Worm (Caenorhabditis elegans): ENCODE measurements around the gene ugt-16.

ugt-16 gene

ce11 chrV:12870740-12871139 is 45.9 kb downstream of the ugt-16 start:
- TF ChIP-seq lsy-27 (tag; optimal IDR thresholded peaks at IDR 0.05; ENCODE audit: borderline replicate concordance, insufficient read depth) (no peak), madf-8 (GFP tag; conservative IDR thresholded peaks at IDR 0.05) (no peak), ztf-25 (GFP tag; IDR thresholded peaks at IDR 0.05) (no peak), efl-1 (GFP tag; optimal IDR thresholded peaks at IDR 0.05) (no peak), dpff-1 (tag; optimal IDR thresholded peaks at IDR 0.05) (no peak), F33H1.4 (GFP tag; IDR thresholded peaks at IDR 0.05) (no peak), somi-1 (GFP tag; optimal IDR thresholded peaks at IDR 0.05) (no peak), attf-3 (GFP tag; conservative IDR thresholded peaks at IDR 0.05) (no peak), ets-4 (GFP tag; optimal IDR thresholded peaks at IDR 0.05) (no peak), nhr-27 (tag; optimal IDR thresholded peaks at IDR 0.05) (no peak), ceh-40 (GFP tag; IDR thresholded peaks at IDR 0.05) (no peak), ZK185.1 (tag; optimal IDR thresholded peaks at IDR 0.05; ENCODE audit: poor library complexity, severe bottlenecking) (no peak), F57C9.4 (tag; optimal IDR thresholded peaks at IDR 0.05) (no peak), hrde-1 (tag; optimal IDR thresholded peaks at IDR 0.05; ENCODE audit: borderline replicate concordance) (no peak), rpc-1 (optimal IDR thresholded peaks at IDR 0.05) (no peak), rpc-1 (tag; optimal IDR thresholded peaks at IDR 0.05) (no peak), F57A8.1 (GFP tag; optimal IDR thresholded peaks at IDR 0.05) (no peak), ccch-3 (GFP tag; optimal IDR thresholded peaks at IDR 0.05) (no peak), F49E8.2 (tag; optimal IDR thresholded peaks at IDR 0.05; ENCODE audit: insufficient read depth) (no peak), nhr-179 (tag; optimal IDR thresholded peaks at IDR 0.05) (no peak)

- TF ChIP-seq ZK185.1 (tag; optimal IDR thresholded peaks at IDR 0.05; ENCODE audit: poor library complexity, severe bottlenecking) (no peak), nhr-90 (tag; optimal IDR thresholded peaks at IDR 0.05) (no peak), ztf-26 (tag; optimal IDR thresholded peaks at IDR 0.05) (no peak), rcor-1 (GFP tag; IDR thresholded peaks at IDR 0.05) (no peak), nfya-1 (tag; optimal IDR thresholded peaks at IDR 0.05; ENCODE audit: borderline replicate concordance, insufficient read depth) (no peak), madf-10 (tag; optimal IDR thresholded peaks at IDR 0.05) (no peak), fkh-3 (tag; optimal IDR thresholded peaks at IDR 0.05) (no peak), efl-1 (GFP tag; optimal IDR thresholded peaks at IDR 0.05) (no peak), lin-26 (GFP tag; IDR thresholded peaks at IDR 0.05) (no peak)
These were observed 46.9 kb downstream of the ugt-16 start, which contains the start of gene bus-19 for ce11 chrV:12871753-12872152. TSS of gene bus-19 (plus strand) at chrV:12872053.

- TF ChIP-seq K12H6.12 (tag; optimal IDR thresholded peaks at IDR 0.05) (no peak), ceh-40 (GFP tag; IDR thresholded peaks at IDR 0.05) (no peak), let-607 (tag; optimal IDR thresholded peaks at IDR 0.05) (no peak), somi-1 (GFP tag; optimal IDR thresholded peaks at IDR 0.05) (no peak), lin-40 (tag; optimal IDR thresholded peaks at IDR 0.05) (no peak), rec-8 (tag; optimal IDR thresholded peaks at IDR 0.05) (no peak), F22D6.2 (tag; optimal IDR thresholded peaks at IDR 0.05) (no peak), snpc-1.3 (tag; optimal IDR thresholded peaks at IDR 0.05; ENCODE audit: insufficient read depth) (no peak), athp-1 (tag; optimal IDR thresholded peaks at IDR 0.05) (no peak), bed-1 (GFP tag; IDR thresholded peaks at IDR 0.05) (no peak), ekl-4 (GFP tag; IDR thresholded peaks at IDR 0.05) (no peak), F55B11.4 (tag; optimal IDR thresholded peaks at IDR 0.05; ENCODE audit: borderline replicate concordance, insufficient read depth) (no peak), ceh-91 (GFP tag; IDR thresholded peaks at IDR 0.05) (no peak)
These were observed 51.0 kb downstream of the ugt-16 start for ce11 chrV:12875850-12876249.
